Worm (Caenorhabditis elegans): Measurements from ENCODE around the gene vps-15.

- TF ChIP-seq aly-2 (tag; optimal IDR thresholded peaks at IDR 0.05) (no peak), elt-1 (tag; optimal IDR thresholded peaks at IDR 0.05) (no peak), nhr-23 (tag; optimal IDR thresholded peaks at IDR 0.05) (no peak), nhr-6 (tag; optimal IDR thresholded peaks at IDR 0.05) (no peak), ZK546.5 (tag; optimal IDR thresholded peaks at IDR 0.05) (no peak), lin-13 (GFP tag; optimal IDR thresholded peaks at IDR 0.05) (no peak), nhr-25 (tag; optimal IDR thresholded peaks at IDR 0.05) (no peak), mdl-1 (tag; optimal IDR thresholded peaks at IDR 0.05) (no peak), ztf-4 (tag; optimal IDR thresholded peaks at IDR 0.05) (no peak), ceh-16 (tag; optimal IDR thresholded peaks at IDR 0.05) (no peak), elt-3 (tag; optimal IDR thresholded peaks at IDR 0.05) (no peak), nhr-21 (tag; optimal IDR thresholded peaks at IDR 0.05) (no peak), lsy-2 (tag; optimal IDR thresholded peaks at IDR 0.05) (no peak)
These were observed 22.3 kb downstream of the vps-15 start, which contains the start of gene ZK930.2 for ce11 chrII:11893323-11893722.

Measured in whole organism, L2 larva.